Fruit fly (Drosophila melanogaster) whole organism, embryonic: ENCODE measurements around the gene Pc.

ENCODE experiments used
- Awh ChIP-seq: fragments of 200-800 bp; sonication (Bioruptor generic); IDR thresholded peaks from 2 replicates; pipeline ENCODE4, ENCODE4 v1.3.6; 2022; ENCODE audit warnings: missing biosample characterization, missing genetic modification characterization
- BEAF-32 ChIP-seq: fragments of 200-800 bp; sonication (Bioruptor generic); optimal IDR thresholded peaks from 3 replicates; lab custom pipeline; 2017; ENCODE audit warnings: missing biosample characterization, missing genetic modification characterization, mild to moderate bottlenecking, moderate library complexity, missing genetic modification reagents
- CG10462 ChIP-seq: fragments of 200-800 bp; sonication (Bioruptor generic); optimal IDR thresholded peaks from 2 replicates; lab custom pipeline; 2016; ENCODE audit warnings: missing biosample characterization, missing genetic modification characterization
- CG10565 ChIP-seq: fragments of 200-800 bp; sonication (Bioruptor generic); optimal IDR thresholded peaks from 3 replicates; lab custom pipeline; 2016; ENCODE audit warnings: missing biosample characterization, mild to moderate bottlenecking, missing genetic modification characterization
- CG12071 ChIP-seq: fragments of 200-800 bp; sonication (Bioruptor generic); optimal IDR thresholded peaks from 3 replicates; lab custom pipeline; 2018; ENCODE audit warnings: missing biosample characterization, mild to moderate bottlenecking, missing genetic modification characterization
- CG14965 ChIP-seq: fragments of 200-800 bp; sonication (Bioruptor generic); optimal IDR thresholded peaks from 2 replicates; lab custom pipeline; 2016; ENCODE audit warnings: missing biosample characterization, missing genetic modification characterization, borderline replicate concordance
- CG17612 ChIP-seq: fragments of 200-800 bp; sonication (Bioruptor generic); IDR thresholded peaks from 2 replicates; pipeline ENCODE4 v1.3.6; 2022; ENCODE audit warnings: missing biosample characterization, missing genetic modification characterization
- CG2120 ChIP-seq: fragments of 200-800 bp; sonication (Bioruptor generic); optimal IDR thresholded peaks from 3 replicates; lab custom pipeline; 2016; ENCODE audit warnings: missing biosample characterization, missing genetic modification characterization
- CG2712 ChIP-seq: fragments of 200-800 bp; optimal IDR thresholded peaks from 3 replicates; lab custom pipeline; 2019; ENCODE audit warnings: missing biosample characterization, mild to moderate bottlenecking, missing genetic modification characterization, moderate library complexity
- CG34422 ChIP-seq: fragments of 200-800 bp; sonication (Bioruptor generic); IDR thresholded peaks from 3 replicates; pipeline ENCODE4 v1.3.6; 2022; ENCODE audit warnings: missing biosample characterization, missing genetic modification characterization
- CG4617 ChIP-seq: fragments of 200-800 bp; sonication (Bioruptor generic); optimal IDR thresholded peaks from 3 replicates; lab custom pipeline; 2016; ENCODE audit warnings: missing biosample characterization, missing genetic modification characterization, borderline replicate concordance
- CG7928 ChIP-seq: fragments of 200-800 bp; sonication (Bioruptor generic); optimal IDR thresholded peaks from 2 replicates; lab custom pipeline; 2017; ENCODE audit warnings: missing biosample characterization, mild to moderate bottlenecking, missing genetic modification characterization
- CG9817 ChIP-seq: fragments of 200-800 bp; sonication (Bioruptor generic); optimal IDR thresholded peaks from 2 replicates; lab custom pipeline; 2018; ENCODE audit warnings: missing biosample characterization, mild to moderate bottlenecking, missing genetic modification characterization, moderate library complexity
- CG9932 ChIP-seq: fragments of 200-800 bp; sonication (Bioruptor generic); IDR thresholded peaks from 2 replicates; pipeline ENCODE4 v1.3.6; 2022; ENCODE audit warnings: missing biosample characterization, missing genetic modification characterization
- CrebB ChIP-seq: fragments of 200-800 bp; sonication (Bioruptor generic); optimal IDR thresholded peaks from 3 replicates; lab custom pipeline; 2018; ENCODE audit warnings: missing biosample characterization, mild to moderate bottlenecking, missing genetic modification characterization
- D ChIP-seq, 2 experiments: fragments of 200-800 bp in 1 of 2; fragments of >200 bp in 1 of 2; sonication (Bioruptor generic) in 1 of 2; optimal IDR thresholded peaks; 2 replicates in 1 of 2; 3 replicates in 1 of 2; lab custom pipeline; 2017; ENCODE audit warnings: mild to moderate bottlenecking in 1 of 2, missing biosample characterization in 1 of 2, missing genetic modification characterization in 1 of 2, missing genetic modification reagents in 1 of 2
- D19B ChIP-seq: fragments of 200-800 bp; sonication (Bioruptor generic); optimal IDR thresholded peaks from 2 replicates; lab custom pipeline; 2017; ENCODE audit warnings: missing biosample characterization, mild to moderate bottlenecking, missing genetic modification characterization
- Dip2 ChIP-seq: fragments of 200-800 bp; sonication (Bioruptor generic); IDR thresholded peaks from 2 replicates; pipeline ENCODE4 v1.3.6; 2022; ENCODE audit warnings: missing biosample characterization, missing genetic modification characterization
- GATAe ChIP-seq: fragments of 200-800 bp; sonication (Bioruptor generic); conservative IDR thresholded peaks from 2 replicates; pipeline ENCODE4 v1.3.6; 2022; ENCODE audit warnings: missing biosample characterization, missing genetic modification characterization
- H2.0 ChIP-seq: fragments of 200-800 bp; sonication (Bioruptor generic); IDR thresholded peaks from 2 replicates; pipeline ENCODE4 v1.3.6; 2022; ENCODE audit warnings: missing biosample characterization, missing genetic modification characterization
- Hr78 ChIP-seq, 2 experiments: fragments of 200-800 bp in 1 of 2; fragments of >200 bp in 1 of 2; sonication (Bioruptor generic) in 1 of 2; optimal IDR thresholded peaks; 2 replicates each; lab custom pipeline; 2017 to 2019; ENCODE audit warnings: missing biosample characterization in 2 of 2, missing genetic modification characterization in 2 of 2, mild to moderate bottlenecking in 1 of 2, moderate library complexity in 1 of 2
- Med ChIP-seq: fragments of 200-800 bp; sonication (Bioruptor generic); peaks from one replicate; lab custom pipeline; 2016; ENCODE audit warnings: missing biosample characterization, missing genetic modification characterization, mild to moderate bottlenecking, inconsistent platforms, moderate library complexity
- NK7.1 ChIP-seq: fragments of 200-800 bp; sonication (Bioruptor generic); optimal IDR thresholded peaks from 3 replicates; lab custom pipeline; 2016; ENCODE audit warnings: missing biosample characterization, missing genetic modification characterization
- Rfx ChIP-seq: fragments of 200-800 bp; sonication (Bioruptor generic); IDR thresholded peaks from 2 replicates; pipeline ENCODE4 v1.3.6; 2022; ENCODE audit warnings: missing biosample characterization, missing genetic modification characterization
- bowl ChIP-seq: fragments of 200-800 bp; sonication (Bioruptor generic); IDR thresholded peaks from 2 replicates; pipeline ENCODE4 v1.3.6; 2022; ENCODE audit warnings: missing biosample characterization, missing genetic modification characterization
- cad ChIP-seq: fragments of >200 bp; optimal IDR thresholded peaks from 2 replicates; lab custom pipeline; 2017; ENCODE audit warnings: missing biosample characterization, missing genetic modification characterization
- cg ChIP-seq: fragments of 200-800 bp; sonication (Bioruptor generic); optimal IDR thresholded peaks from 3 replicates; lab custom pipeline; 2019; ENCODE audit warnings: missing biosample characterization, mild to moderate bottlenecking, missing genetic modification characterization, moderate library complexity
- chinmo ChIP-seq: fragments of 200-800 bp; sonication (Bioruptor generic); IDR thresholded peaks from 4 replicates; pipeline ENCODE4 v1.3.6; 2022; ENCODE audit warnings: missing biosample characterization, missing genetic modification characterization; ENCODE audit not compliant: partially characterized antibody
- ci ChIP-seq: fragments of 200-800 bp; sonication (Bioruptor generic); IDR thresholded peaks from 3 replicates; pipeline ENCODE4 v1.3.6; 2022; ENCODE audit warnings: missing biosample characterization, missing genetic modification characterization
- gcm2 ChIP-seq: fragments of 200-800 bp; sonication (Bioruptor generic); optimal IDR thresholded peaks from 2 replicates; lab custom pipeline; 2016; ENCODE audit warnings: missing biosample characterization, missing genetic modification characterization
- gfzf ChIP-seq: fragments of 200-800 bp; sonication (Bioruptor generic); optimal IDR thresholded peaks from 2 replicates; lab custom pipeline; 2016; ENCODE audit warnings: missing biosample characterization, mild to moderate bottlenecking, missing genetic modification characterization, moderate library complexity
- grn ChIP-seq: fragments of 200-800 bp; sonication (Bioruptor generic); optimal IDR thresholded peaks from 3 replicates; lab custom pipeline; 2017; ENCODE audit warnings: missing biosample characterization, missing genetic modification characterization
- gro ChIP-seq: fragments of 200-800 bp; sonication (Bioruptor generic); optimal IDR thresholded peaks from 2 replicates; lab custom pipeline; 2016; ENCODE audit warnings: missing biosample characterization, missing genetic modification characterization
- hkb ChIP-seq, 2 experiments: fragments of 200-800 bp in 1 of 2; fragments of >200 bp in 1 of 2; sonication (Bioruptor generic) in 1 of 2; IDR thresholded peaks in 1 of 2; optimal IDR thresholded peaks in 1 of 2; 2 replicates each; pipeline versions ENCODE4 v1.3.6 to Lab custom; 2017 to 2022; ENCODE audit warnings: missing biosample characterization in 1 of 2, missing genetic modification characterization in 1 of 2
- hth ChIP-seq: fragments of >200 bp; optimal IDR thresholded peaks from 2 replicates; lab custom pipeline; 2017; ENCODE audit warnings: inconsistent platforms
- kah ChIP-seq: fragments of 200-800 bp; sonication (Bioruptor generic); optimal IDR thresholded peaks from 2 replicates; lab custom pipeline; 2018; ENCODE audit warnings: missing biosample characterization, mild to moderate bottlenecking, missing genetic modification characterization
- lbe ChIP-seq: fragments of 200-800 bp; sonication (Bioruptor generic); optimal IDR thresholded peaks from 2 replicates; lab custom pipeline; 2016; ENCODE audit warnings: missing biosample characterization, mild to moderate bottlenecking, missing genetic modification characterization
- mirr ChIP-seq: fragments of 200-800 bp; sonication (Bioruptor generic); optimal IDR thresholded peaks from 3 replicates; lab custom pipeline; 2018; ENCODE audit warnings: missing biosample characterization, mild to moderate bottlenecking, missing genetic modification characterization
- nerfin-1 ChIP-seq: fragments of 200-800 bp; sonication (Bioruptor generic); optimal IDR thresholded peaks from 3 replicates; lab custom pipeline; 2019; ENCODE audit warnings: missing biosample characterization, mild to moderate bottlenecking, missing genetic modification characterization, moderate library complexity
- nom ChIP-seq: fragments of 200-800 bp; sonication (Bioruptor generic); optimal IDR thresholded peaks from 2 replicates; lab custom pipeline; 2017; ENCODE audit warnings: missing biosample characterization, missing genetic modification characterization, mild to moderate bottlenecking, moderate library complexity, missing genetic modification reagents
- peb ChIP-seq: fragments of 200-800 bp; sonication (Bioruptor generic); IDR thresholded peaks from 2 replicates; pipeline ENCODE4 v1.3.6; 2022; ENCODE audit warnings: missing biosample characterization, missing genetic modification characterization
- sens ChIP-seq: fragments of 200-800 bp; sonication (Bioruptor generic); peaks from one replicate; lab custom pipeline; 2016; ENCODE audit warnings: missing biosample characterization, missing genetic modification characterization
- seq ChIP-seq: fragments of 200-800 bp; sonication (Bioruptor generic); IDR thresholded peaks from 2 replicates; pipeline ENCODE4 v1.3.6; 2022; ENCODE audit warnings: missing biosample characterization, missing genetic modification characterization
- sna ChIP-seq: fragments of 200-800 bp; sonication (Bioruptor generic); IDR thresholded peaks from 2 replicates; pipeline ENCODE4 v1.3.6; 2022; ENCODE audit warnings: missing biosample characterization, missing genetic modification characterization; ENCODE audit not compliant: partially characterized antibody
- so ChIP-seq: fragments of 200-800 bp; sonication (Bioruptor generic); IDR thresholded peaks from 3 replicates; pipeline ENCODE4 v1.3.6; 2022; ENCODE audit warnings: missing biosample characterization, missing genetic modification characterization
- tio ChIP-seq: fragments of 200-800 bp; sonication (Bioruptor generic); optimal IDR thresholded peaks from 2 replicates; lab custom pipeline; 2017; ENCODE audit warnings: missing biosample characterization, missing genetic modification characterization, inconsistent platforms
- trem ChIP-seq: fragments of 200-800 bp; optimal IDR thresholded peaks from 3 replicates; lab custom pipeline; 2019; ENCODE audit warnings: missing biosample characterization, mild to moderate bottlenecking, missing genetic modification characterization, moderate library complexity
- unpg ChIP-seq: fragments of 200-800 bp; sonication (Bioruptor generic); optimal IDR thresholded peaks from 3 replicates; lab custom pipeline; 2018; ENCODE audit warnings: missing biosample characterization, mild to moderate bottlenecking, missing genetic modification characterization, moderate library complexity

Gene Pc

DNA sequence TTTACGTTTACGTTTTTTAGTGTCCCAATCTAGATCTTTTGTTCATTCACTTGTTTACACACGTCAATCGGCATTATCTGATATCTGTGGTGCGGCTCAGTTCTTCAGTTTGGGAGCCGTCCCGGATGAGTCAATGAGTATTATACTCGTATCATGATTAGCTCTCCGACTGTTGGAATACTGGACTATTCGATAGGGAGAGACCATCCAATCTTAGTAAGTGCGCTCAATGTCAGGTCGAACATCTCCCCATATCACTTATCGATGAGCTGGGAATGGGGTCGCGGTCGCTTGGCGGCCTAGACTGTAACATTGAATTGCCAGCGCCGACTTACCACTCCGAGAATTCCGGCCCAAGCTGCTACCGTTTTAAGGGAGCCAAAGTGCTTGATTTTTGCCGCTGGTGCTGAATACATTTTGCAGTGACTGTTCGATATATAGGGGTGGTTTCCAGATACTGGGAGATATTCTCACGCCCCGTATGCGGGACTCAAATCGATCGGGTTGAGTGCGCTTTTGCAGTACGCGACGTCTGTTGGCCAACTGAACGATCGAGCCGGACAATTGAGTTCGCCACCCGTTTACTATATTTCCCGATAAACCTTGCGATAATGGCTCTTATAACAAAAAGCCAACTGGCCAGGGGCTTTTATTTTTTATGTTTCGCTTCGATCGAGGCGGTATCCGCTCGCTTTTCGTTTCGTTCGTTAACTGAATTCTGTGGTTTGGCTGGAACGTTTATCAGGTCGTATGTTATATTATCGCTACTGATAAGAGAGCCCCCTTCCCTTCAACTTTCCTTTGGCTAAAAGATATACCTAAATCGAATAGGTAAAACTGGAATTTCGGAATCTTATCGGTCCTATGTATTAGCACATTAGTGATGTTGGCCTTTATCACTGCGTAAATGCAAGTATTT is 32.8 kb downstream of the Pc start (continued):
- TF ChIP-seq chinmo (GFP tag; lab: Robert Waterston, UW) (0 out of 4 replicates have a peak, but pooled peaks have one; percentile 19), nerfin-1 (tag; lab: Kevin White, UChicago) (no peak), nom (GFP tag; lab: Kevin White, UChicago) (no peak), D (optimal IDR thresholded peaks at IDR 0.05; lab: Kevin White, UChicago) (no peak), D (GFP tag; optimal IDR thresholded peaks at IDR 0.05; lab: Kevin White, UChicago) (no peak), sens (GFP tag; lab: Kevin White, UChicago) (no peak), BEAF-32 (GFP tag; lab: Kevin White, UChicago) (no peak), sna (GFP tag; lab: Robert Waterston, UW) (no peak), tio (no peak), Awh (no peak), gro (GFP tag; lab: Kevin White, UChicago) (no peak), Med (GFP tag; lab: Kevin White, UChicago) (peak; percentile 56), hkb (optimal IDR thresholded peaks at IDR 0.05; lab: Kevin White, UChicago) (no peak), hkb (GFP tag; IDR thresholded peaks at IDR 0.05; lab: Robert Waterston, UW) (0 out of 2 replicates have a peak, but pooled peaks have one; percentile 7), CG2712 (tag; lab: Kevin White, UChicago) (no peak), mirr (peak; percentile 96), CG2120 (GFP tag; lab: Kevin White, UChicago) (no peak), Dip2 (GFP tag; lab: Robert Waterston, UW) (no peak), Hr78 (GFP tag; optimal IDR thresholded peaks at IDR 0.05; lab: Kevin White, UChicago) (no peak), grn (GFP tag; lab: Kevin White, UChicago) (peak; percentile 75), cg (no peak), Rfx (GFP tag; lab: Robert Waterston, UW) (0 out of 2 replicates have a peak, but pooled peaks have one; percentile 34), lbe (GFP tag; lab: Kevin White, UChicago) (no peak), CG34422 (GFP tag; lab: Robert Waterston, UW) (no peak), gcm2 (GFP tag; lab: Kevin White, UChicago) (no peak), seq (GFP tag; lab: Robert Waterston, UW) (no peak), unpg (GFP tag; lab: Kevin White, UChicago) (no peak), kah (GFP tag; lab: Kevin White, UChicago) (no peak), CG9932 (GFP tag; lab: Robert Waterston, UW) (no peak), CG10462 (no peak), CG14965 (GFP tag; lab: Kevin White, UChicago) (no peak), cad (no peak), NK7.1 (no peak), CG4617 (GFP tag; lab: Kevin White, UChicago) (no peak), GATAe (peak; percentile 85), peb (GFP tag; lab: Robert Waterston, UW) (no peak), trem (tag; lab: Kevin White, UChicago) (no peak), H2.0 (GFP tag; lab: Robert Waterston, UW) (no peak), ci (GFP tag; lab: Robert Waterston, UW) (0 out of 3 replicates have a peak, but pooled peaks have one; percentile 16), CG10565 (GFP tag; lab: Kevin White, UChicago) (no peak), CG12071 (GFP tag; lab: Kevin White, UChicago) (no peak), CG7928 (no peak), CG9817 (tag; lab: Kevin White, UChicago) (no peak), D19B (GFP tag; lab: Kevin White, UChicago) (no peak), hth (lab: Kevin White, UChicago) (no peak), so (GFP tag; lab: Robert Waterston, UW) (no peak), bowl (no peak), CG17612 (GFP tag; lab: Robert Waterston, UW) (no peak), CrebB (no peak), gfzf (GFP tag; lab: Kevin White, UChicago) (no peak)
